Comparison of ENCODE assay signal across 4 fruit fly cellular contexts in genomic region chr3R:8282727-8283126, dm6.
TF ChIP-seq lines count a peak whose summit lies in the region.

No protein-coding gene starts in this region.

- no peak for TF ChIP-seq CTCF in whole organism, embryonic (GFP tag; optimal IDR thresholded peaks at IDR 0.05; lab: Kevin White, UChicago)

TF ChIP-seq in whole organism, embryonic, 481 proteins besides CTCF, POLR2A, EP300 and RAD21:
- TF ChIP-seq CG12236 (GFP tag; optimal IDR thresholded peaks at IDR 0.05; lab: Kevin White, UChicago) (no peak), D19A (tag; optimal IDR thresholded peaks at IDR 0.05; lab: Kevin White, UChicago) (peak; percentile 23)

TF ChIP-seq in whole organism, prepupa, 60 proteins besides CTCF, POLR2A, EP300 and RAD21:
- TF ChIP-seq Smox (GFP tag; optimal IDR thresholded peaks at IDR 0.05; lab: Kevin White, UChicago) (peak; percentile 51), Hr39 (GFP tag; optimal IDR thresholded peaks at IDR 0.05; lab: Kevin White, UChicago) (peak; percentile 54), Blimp-1 (GFP tag; optimal IDR thresholded peaks at IDR 0.05; lab: Kevin White, UChicago) (peak; percentile 53), cyc (GFP tag; optimal IDR thresholded peaks at IDR 0.05; lab: Kevin White, UChicago) (peak; percentile 19), Sox102F (GFP tag; optimal IDR thresholded peaks at IDR 0.05; lab: Kevin White, UChicago) (peak; percentile 59), CG6792 (GFP tag; optimal IDR thresholded peaks at IDR 0.05; lab: Kevin White, UChicago) (peak; percentile 4), Ets21C (GFP tag; optimal IDR thresholded peaks at IDR 0.05; lab: Kevin White, UChicago) (peak; percentile 24), CG11902 (GFP tag; optimal IDR thresholded peaks at IDR 0.05; lab: Kevin White, UChicago) (no peak), pdm3 (GFP tag; optimal IDR thresholded peaks at IDR 0.05; lab: Kevin White, UChicago) (peak; percentile 0), topi (GFP tag; optimal IDR thresholded peaks at IDR 0.05; lab: Kevin White, UChicago) (peak; percentile 45), svp (GFP tag; lab: Kevin White, UChicago) (peak; percentile 81), CG32006 (GFP tag; optimal IDR thresholded peaks at IDR 0.05; lab: Kevin White, UChicago) (no peak), CG6808 (GFP tag; optimal IDR thresholded peaks at IDR 0.05; lab: Kevin White, UChicago) (no peak), CG6854 (GFP tag; optimal IDR thresholded peaks at IDR 0.05; lab: Kevin White, UChicago) (no peak), dsx (GFP tag; optimal IDR thresholded peaks at IDR 0.05; lab: Kevin White, UChicago; ENCODE audit: poor library complexity, severe bottlenecking) (no peak), salr (GFP tag; optimal IDR thresholded peaks at IDR 0.05; lab: Kevin White, UChicago) (no peak), vri (GFP tag; optimal IDR thresholded peaks at IDR 0.05; lab: Kevin White, UChicago) (peak; percentile 5), CG31627 (GFP tag; optimal IDR thresholded peaks at IDR 0.05; lab: Kevin White, UChicago) (peak; percentile 33), esn (GFP tag; optimal IDR thresholded peaks at IDR 0.05; lab: Kevin White, UChicago) (peak; percentile 54), Eip78C (GFP tag; lab: Kevin White, UChicago) (peak; percentile 82), CG34406 (GFP tag; optimal IDR thresholded peaks at IDR 0.05; lab: Kevin White, UChicago) (peak; percentile 22), lz (GFP tag; optimal IDR thresholded peaks at IDR 0.05; lab: Kevin White, UChicago) (peak; percentile 27), Met (GFP tag; optimal IDR thresholded peaks at IDR 0.05; lab: Kevin White, UChicago) (peak; percentile 55)

TF ChIP-seq in whole organism, pupa, 21 proteins besides CTCF, POLR2A, EP300 and RAD21:
- TF ChIP-seq CG12605 (GFP tag; IDR thresholded peaks at IDR 0.05; lab: Robert Waterston, UW) (no peak), CG8301 (tag; optimal IDR thresholded peaks at IDR 0.05; lab: Kevin White, UChicago) (no peak), CG17806 (tag; optimal IDR thresholded peaks at IDR 0.05; lab: Kevin White, UChicago) (no peak), Pif1B (GFP tag; optimal IDR thresholded peaks at IDR 0.05; lab: Kevin White, UChicago) (no peak), CG14655 (GFP tag; optimal IDR thresholded peaks at IDR 0.05; lab: Kevin White, UChicago) (no peak), CG13204 (GFP tag; optimal IDR thresholded peaks at IDR 0.05; lab: Kevin White, UChicago) (no peak), Snoo (tag; optimal IDR thresholded peaks at IDR 0.05; lab: Kevin White, UChicago) (peak; percentile 13), CG8159 (tag; optimal IDR thresholded peaks at IDR 0.05; lab: Kevin White, UChicago) (no peak), CG9948 (tag; optimal IDR thresholded peaks at IDR 0.05; lab: Kevin White, UChicago) (no peak)

TF ChIP-seq in whole organism, wandering third instar larva, 38 proteins besides CTCF, POLR2A, EP300 and RAD21:
- TF ChIP-seq N (GFP tag; optimal IDR thresholded peaks at IDR 0.05; lab: Kevin White, UChicago) (no peak), h (GFP tag; optimal IDR thresholded peaks at IDR 0.05; lab: Kevin White, UChicago) (peak; percentile 51), sage (GFP tag; optimal IDR thresholded peaks at IDR 0.05; lab: Kevin White, UChicago) (no peak), Myc (optimal IDR thresholded peaks at IDR 0.05; lab: Kevin White, UChicago) (no peak), dmrt93B (GFP tag; optimal IDR thresholded peaks at IDR 0.05; lab: Kevin White, UChicago) (no peak), Dif (GFP tag; optimal IDR thresholded peaks at IDR 0.05; lab: Kevin White, UChicago; ENCODE audit: partially characterized antibody) (no peak), CrebA (GFP tag; optimal IDR thresholded peaks at IDR 0.05; lab: Kevin White, UChicago; ENCODE audit: borderline replicate concordance) (no peak), Sp1 (GFP tag; optimal IDR thresholded peaks at IDR 0.05; lab: Kevin White, UChicago) (peak; percentile 44), CG9705 (GFP tag; optimal IDR thresholded peaks at IDR 0.05; lab: Kevin White, UChicago) (no peak), foxo (GFP tag; optimal IDR thresholded peaks at IDR 0.05; lab: Kevin White, UChicago) (peak in 1 of 2 experiments; percentile 38), pan (optimal IDR thresholded peaks at IDR 0.05; lab: Kevin White, UChicago) (no peak), dsf (GFP tag; optimal IDR thresholded peaks at IDR 0.05; lab: Kevin White, UChicago; ENCODE audit: borderline replicate concordance) (no peak), HLH106 (tag; optimal IDR thresholded peaks at IDR 0.05; lab: Kevin White, UChicago) (peak; percentile 51), Dfd (GFP tag; optimal IDR thresholded peaks at IDR 0.05; lab: Kevin White, UChicago) (no peak), Hnf4 (GFP tag; optimal IDR thresholded peaks at IDR 0.05; lab: Kevin White, UChicago) (no peak), CG32264 (GFP tag; optimal IDR thresholded peaks at IDR 0.05; lab: Kevin White, UChicago) (no peak), sv (GFP tag; optimal IDR thresholded peaks at IDR 0.05; lab: Kevin White, UChicago) (no peak), jim (GFP tag; optimal IDR thresholded peaks at IDR 0.05; lab: Kevin White, UChicago) (no peak), lola (GFP tag; optimal IDR thresholded peaks at IDR 0.05; lab: Kevin White, UChicago) (no peak), Vsx2 (GFP tag; optimal IDR thresholded peaks at IDR 0.05; lab: Kevin White, UChicago; ENCODE audit: partially characterized antibody) (no peak), woc (GFP tag; optimal IDR thresholded peaks at IDR 0.05; lab: Kevin White, UChicago) (peak; percentile 44), Hr78 (GFP tag; optimal IDR thresholded peaks at IDR 0.05; lab: Kevin White, UChicago) (no peak), tai (GFP tag; optimal IDR thresholded peaks at IDR 0.05; lab: Kevin White, UChicago) (no peak), Mio (GFP tag; optimal IDR thresholded peaks at IDR 0.05; lab: Kevin White, UChicago) (no peak), Rel (GFP tag; optimal IDR thresholded peaks at IDR 0.05; lab: Kevin White, UChicago) (no peak), Rel (tag; optimal IDR thresholded peaks at IDR 0.05; lab: Kevin White, UChicago) (no peak), fru (GFP tag; optimal IDR thresholded peaks at IDR 0.05; lab: Kevin White, UChicago) (peak; percentile 39), Hr83 (GFP tag; optimal IDR thresholded peaks at IDR 0.05; lab: Kevin White, UChicago; ENCODE audit: poor library complexity, severe bottlenecking) (no peak), GATAd (GFP tag; optimal IDR thresholded peaks at IDR 0.05; lab: Kevin White, UChicago) (no peak), psq (GFP tag; optimal IDR thresholded peaks at IDR 0.05; lab: Kevin White, UChicago) (peak; percentile 4), Jra (GFP tag; optimal IDR thresholded peaks at IDR 0.05; lab: Kevin White, UChicago) (no peak), usp (GFP tag; optimal IDR thresholded peaks at IDR 0.05; lab: Kevin White, UChicago) (no peak), ey (GFP tag; optimal IDR thresholded peaks at IDR 0.05; lab: Kevin White, UChicago) (peak; percentile 48), brk (GFP tag; optimal IDR thresholded peaks at IDR 0.05; lab: Kevin White, UChicago) (no peak), OdsH (GFP tag; optimal IDR thresholded peaks at IDR 0.05; lab: Kevin White, UChicago) (peak; percentile 27), dl (GFP tag; optimal IDR thresholded peaks at IDR 0.05; lab: Kevin White, UChicago; ENCODE audit: insufficient read depth in 1 of 2, partially characterized antibody in 2 of 2) (no peak), br (GFP tag; optimal IDR thresholded peaks at IDR 0.05; lab: Kevin White, UChicago) (peak; percentile 24), rgr (GFP tag; optimal IDR thresholded peaks at IDR 0.05; lab: Kevin White, UChicago) (peak; percentile 46), Abd-B (GFP tag; optimal IDR thresholded peaks at IDR 0.05; lab: Kevin White, UChicago) (no peak)

Comparison
In these comparisons a context has a peak if more than half of its experiments do, and no peak if none do; other contexts are left out.
1. Of the 7 proteins assayed by ChIP-seq in both whole organism, embryonic and whole organism, prepupa: peak only in whole organism, embryonic: none; only in whole organism, prepupa: Blimp-1, Hr39 and Sox102F; in both: none; in neither: 4.